Worm (Caenorhabditis elegans) whole organism, L3 larva: Measurements from ENCODE around the gene comt-3.

Source experiments
- ceh-9 ChIP-seq: sonication (generic microtip); optimal IDR thresholded peaks from 2 replicates; lab custom pipeline; 2018; ENCODE audit warnings: missing biosample characterization, missing genetic modification characterization
- lin-39 ChIP-seq: fragments of 150-350 bp; optimal IDR thresholded peaks from 2 replicates; lab custom pipeline; 2018; ENCODE audit warnings: missing biosample characterization, missing genetic modification reagents, missing genetic modification characterization
- lsy-12 ChIP-seq: sonication (generic microtip); optimal IDR thresholded peaks from 2 replicates; lab custom pipeline; 2016; ENCODE audit warnings: mild to moderate bottlenecking, missing genetic modification characterization, missing compliant biosample characterization
- mdl-1 ChIP-seq: fragments of 150-350 bp; optimal IDR thresholded peaks from 2 replicates; lab custom pipeline; 2014; ENCODE audit warnings: missing biosample characterization, missing genetic modification characterization
- nfya-1 ChIP-seq: sonication (generic microtip); optimal IDR thresholded peaks from 2 replicates; lab custom pipeline; 2017; ENCODE audit warnings: missing genetic modification characterization, mild to moderate bottlenecking, missing compliant biosample characterization, antibody characterized with exemption, moderate library complexity; ENCODE audit not compliant: insufficient read depth
- nhr-23 ChIP-seq: fragments of 150-350 bp; optimal IDR thresholded peaks from 2 replicates; lab custom pipeline; 2014; ENCODE audit warnings: missing biosample characterization, missing genetic modification reagents, missing genetic modification characterization
- nhr-237 ChIP-seq: fragments of 150-350 bp; optimal IDR thresholded peaks from 2 replicates; lab custom pipeline; 2014; ENCODE audit warnings: missing biosample characterization, missing genetic modification characterization
- unc-39 ChIP-seq: sonication (generic microtip); optimal IDR thresholded peaks from 4 replicates; lab custom pipeline; 2017; ENCODE audit warnings: missing biosample characterization, missing genetic modification characterization
- zag-1 ChIP-seq: fragments of 150-350 bp; optimal IDR thresholded peaks from 2 replicates; lab custom pipeline; 2014; ENCODE audit warnings: missing biosample characterization, missing genetic modification characterization

ce11 chrV:2083869-2084268, 26.5 kb downstream of the comt-3 start:
- TF ChIP-seq nhr-237 (no peak), nhr-23 (tag; lab: Kevin White, UChicago) (no peak), zag-1 (no peak), unc-39 (tag; lab: Kevin White, UChicago) (no peak), nfya-1 (no peak), lin-39 (tag; lab: Kevin White, UChicago) (no peak), mdl-1 (tag; lab: Kevin White, UChicago) (no peak), ceh-9 (tag; lab: Kevin White, UChicago) (no peak), lsy-12 (tag; lab: Kevin White, UChicago) (no peak)
